Worm (Caenorhabditis elegans): ENCODE results near the gene M151.1.

DNA sequence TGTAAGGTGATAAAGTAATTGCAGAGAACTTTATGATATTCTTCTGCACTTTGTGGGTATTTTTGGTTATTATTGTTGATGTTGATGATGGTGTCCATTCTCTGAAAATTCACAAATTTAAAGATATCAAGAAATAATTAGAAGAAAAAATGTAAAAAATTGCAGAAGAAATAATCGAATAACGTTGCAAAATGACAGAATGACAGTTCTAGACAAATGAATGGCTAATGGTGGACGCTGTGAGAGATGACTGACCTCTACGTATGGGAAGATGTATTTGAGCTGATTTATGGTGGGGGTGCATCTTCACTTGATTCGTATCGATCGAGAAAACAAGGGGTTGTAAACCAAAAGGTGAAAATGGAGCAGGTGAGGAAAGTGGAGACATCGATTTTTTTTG, 32.2 kb downstream of the M151.1 start, which contains the start of gene sea-1:
- TF ChIP-seq ama-1 (optimal IDR thresholded peaks at IDR 0.05) (no peak), pqm-1 (tag; optimal IDR thresholded peaks at IDR 0.05) (no peak), syd-9 (tag; optimal IDR thresholded peaks at IDR 0.05) (no peak), fkh-10 (GFP tag; optimal IDR thresholded peaks at IDR 0.05) (no peak), tbx-2 (tag; optimal IDR thresholded peaks at IDR 0.05) (no peak), dve-1 (tag; optimal IDR thresholded peaks at IDR 0.05) (no peak)

Data from whole organism, late embryonic.